Fruit fly (Drosophila melanogaster) whole organism, embryonic: ENCODE data around the gene CG17562.

ENCODE experiments used
- ATbp ChIP-seq: fragments of 200-800 bp; sonication (Bioruptor generic); optimal IDR thresholded peaks from 2 replicates; lab custom pipeline; 2017; ENCODE audit warnings: missing biosample characterization, mild to moderate bottlenecking, missing genetic modification characterization, missing genetic modification reagents
- Aef1 ChIP-seq: fragments of 200-800 bp; sonication (Bioruptor generic); IDR thresholded peaks from 3 replicates; pipeline ENCODE4 v1.3.6; 2022; ENCODE audit warnings: missing biosample characterization, missing genetic modification characterization
- Asciz ChIP-seq: fragments of 200-800 bp; sonication (Bioruptor generic); optimal IDR thresholded peaks from 2 replicates; lab custom pipeline; 2017; ENCODE audit warnings: missing biosample characterization, mild to moderate bottlenecking, missing genetic modification characterization, missing genetic modification reagents
- CG10366 ChIP-seq: fragments of 200-800 bp; sonication (Bioruptor generic); IDR thresholded peaks from 2 replicates; pipeline ENCODE4 v1.3.6; 2022; ENCODE audit warnings: missing biosample characterization, missing genetic modification characterization
- CG13123 ChIP-seq: fragments of 200-800 bp; sonication (Bioruptor generic); optimal IDR thresholded peaks from 2 replicates; lab custom pipeline; 2016; ENCODE audit warnings: missing biosample characterization, missing genetic modification characterization
- CG13894 ChIP-seq: fragments of 200-800 bp; sonication (Bioruptor generic); optimal IDR thresholded peaks from 3 replicates; lab custom pipeline; 2018; ENCODE audit warnings: missing biosample characterization, mild to moderate bottlenecking, missing genetic modification characterization, moderate library complexity
- CG15073 ChIP-seq: fragments of 200-800 bp; sonication (Bioruptor generic); optimal IDR thresholded peaks from 2 replicates; lab custom pipeline; 2016; ENCODE audit warnings: missing biosample characterization, missing genetic modification characterization
- CG16779 ChIP-seq: fragments of 200-800 bp; sonication (Bioruptor generic); IDR thresholded peaks from 2 replicates; pipeline ENCODE4 v1.3.6; 2022; ENCODE audit warnings: missing biosample characterization, missing genetic modification characterization
- CG16815 ChIP-seq: fragments of 200-800 bp; sonication (Bioruptor generic); optimal IDR thresholded peaks from 3 replicates; lab custom pipeline; 2017; ENCODE audit warnings: missing biosample characterization, mild to moderate bottlenecking, missing genetic modification characterization
- CG17361 ChIP-seq: fragments of 200-800 bp; sonication (Bioruptor generic); IDR thresholded peaks from 3 replicates; pipeline ENCODE4 v1.3.6; 2022; ENCODE audit warnings: missing biosample characterization, missing genetic modification characterization
- CG18011 ChIP-seq: fragments of 200-800 bp; sonication (Bioruptor generic); optimal IDR thresholded peaks from 2 replicates; lab custom pipeline; 2017; ENCODE audit warnings: missing biosample characterization, missing genetic modification characterization, mild to moderate bottlenecking, moderate library complexity, missing genotype
- CG30431 ChIP-seq: fragments of 200-800 bp; sonication (Bioruptor generic); optimal IDR thresholded peaks from 2 replicates; lab custom pipeline; 2017; ENCODE audit warnings: missing biosample characterization, missing genetic modification characterization
- CG3847 ChIP-seq: fragments of 200-800 bp; sonication (Bioruptor generic); IDR thresholded peaks from 2 replicates; pipeline ENCODE4 v1.3.6; 2022; ENCODE audit warnings: missing biosample characterization, missing genetic modification characterization
- CG4730 ChIP-seq: fragments of 200-800 bp; sonication (Bioruptor generic); IDR thresholded peaks from 2 replicates; pipeline ENCODE4 v1.3.6; 2022; ENCODE audit warnings: missing biosample characterization, missing genetic modification characterization
- CG6175 ChIP-seq: fragments of 200-800 bp; sonication (Bioruptor generic); IDR thresholded peaks from 3 replicates; pipeline ENCODE4 v1.3.6; 2022; ENCODE audit warnings: missing biosample characterization, missing genetic modification characterization
- CG7357 ChIP-seq: fragments of 200-800 bp; sonication (Bioruptor generic); IDR thresholded peaks from 3 replicates; pipeline ENCODE4 v1.3.6; 2022; ENCODE audit warnings: missing biosample characterization, missing genetic modification characterization
- CG7987 ChIP-seq: fragments of 200-800 bp; sonication (Bioruptor generic); optimal IDR thresholded peaks from 2 replicates; lab custom pipeline; 2018; ENCODE audit warnings: missing biosample characterization, mild to moderate bottlenecking, missing genetic modification characterization, moderate library complexity
- CG8281 ChIP-seq: fragments of 200-800 bp; sonication (Bioruptor generic); optimal IDR thresholded peaks from 2 replicates; lab custom pipeline; 2018; ENCODE audit warnings: missing biosample characterization, mild to moderate bottlenecking, missing genetic modification characterization, moderate library complexity
- CG8478 ChIP-seq: fragments of >200 bp; optimal IDR thresholded peaks from 2 replicates; lab custom pipeline; 2018
- CG8924 ChIP-seq: fragments of 200-800 bp; optimal IDR thresholded peaks from 3 replicates; lab custom pipeline; 2019; ENCODE audit warnings: missing biosample characterization, mild to moderate bottlenecking, missing genetic modification characterization, moderate library complexity
- CoRest ChIP-seq: fragments of 200-800 bp; sonication (Bioruptor generic); optimal IDR thresholded peaks from 3 replicates; lab custom pipeline; 2018; ENCODE audit warnings: missing biosample characterization, mild to moderate bottlenecking, missing genetic modification characterization, moderate library complexity
- Dll ChIP-seq: fragments of 200-800 bp; sonication (Bioruptor generic); IDR thresholded peaks from 4 replicates; pipeline ENCODE4 v1.3.6; 2022; ENCODE audit warnings: missing biosample characterization, missing genetic modification characterization; ENCODE audit not compliant: partially characterized antibody
- Dp ChIP-seq: fragments of 200-800 bp; sonication (Bioruptor generic); optimal IDR thresholded peaks from 2 replicates; lab custom pipeline; 2018; ENCODE audit warnings: missing biosample characterization, mild to moderate bottlenecking, missing genetic modification characterization, moderate library complexity
- Gsc ChIP-seq: fragments of 200-800 bp; sonication (Bioruptor generic); IDR thresholded peaks from 2 replicates; pipeline ENCODE4 v1.3.6; 2022; ENCODE audit warnings: missing biosample characterization, missing genetic modification characterization
- H15 ChIP-seq: fragments of 200-800 bp; sonication (Bioruptor generic); IDR thresholded peaks from 3 replicates; pipeline ENCODE4 v1.3.6; 2022; ENCODE audit warnings: missing biosample characterization, missing genetic modification characterization
- Hand ChIP-seq: fragments of 200-800 bp; sonication (Bioruptor generic); optimal IDR thresholded peaks from 2 replicates; lab custom pipeline; 2017; ENCODE audit warnings: mild to moderate bottlenecking, missing biosample characterization, missing genetic modification reagents, missing genetic modification characterization
- Hr51 ChIP-seq, 2 experiments: fragments of 200-800 bp; sonication (Bioruptor generic); optimal IDR thresholded peaks; 2 replicates in 1 of 2; 3 replicates in 1 of 2; lab custom pipeline; 2016 to 2018; ENCODE audit warnings: missing biosample characterization in 2 of 2, missing genetic modification characterization in 2 of 2, mild to moderate bottlenecking in 1 of 2, moderate library complexity in 1 of 2
- MESR4 ChIP-seq: fragments of 200-800 bp; sonication (Bioruptor generic); optimal IDR thresholded peaks from 2 replicates; lab custom pipeline; 2018; ENCODE audit warnings: missing biosample characterization, mild to moderate bottlenecking, missing genetic modification characterization, moderate library complexity
- Max ChIP-seq: fragments of 200-800 bp; sonication (Bioruptor generic); optimal IDR thresholded peaks from 2 replicates; lab custom pipeline; 2016; ENCODE audit warnings: missing biosample characterization, mild to moderate bottlenecking, missing genetic modification characterization
- Meics ChIP-seq: fragments of 200-800 bp; sonication (Bioruptor generic); optimal IDR thresholded peaks from 2 replicates; lab custom pipeline; 2017; ENCODE audit warnings: missing biosample characterization, mild to moderate bottlenecking, missing genetic modification characterization
- NC2α ChIP-seq: fragments of 200-800 bp; sonication (Bioruptor generic); optimal IDR thresholded peaks from 2 replicates; lab custom pipeline; 2016; ENCODE audit warnings: missing biosample characterization, missing genetic modification characterization
- Opbp ChIP-seq: fragments of 200-800 bp; sonication (Bioruptor generic); IDR thresholded peaks from 3 replicates; pipeline ENCODE4 v1.3.6; 2022; ENCODE audit warnings: missing biosample characterization, missing genetic modification characterization; ENCODE audit not compliant: partially characterized antibody
- Rx ChIP-seq: fragments of 200-800 bp; sonication (Bioruptor generic); IDR thresholded peaks from 2 replicates; pipeline ENCODE4 v1.3.6; 2022; ENCODE audit warnings: missing biosample characterization, missing genetic modification characterization
- Sox100B ChIP-seq: fragments of 200-800 bp; sonication (Bioruptor generic); optimal IDR thresholded peaks from 3 replicates; lab custom pipeline; 2018; ENCODE audit warnings: missing biosample characterization, mild to moderate bottlenecking, missing genetic modification characterization
- Trl ChIP-seq, 3 experiments: fragments of >200 bp in 2 of 3; fragments of 200-800 bp in 1 of 3; sonication (Bioruptor generic) in 1 of 3; optimal IDR thresholded peaks; 2 replicates in 1 of 3; 3 replicates in 2 of 3; lab custom pipeline; 2016 to 2017; ENCODE audit warnings: missing biosample characterization in 1 of 3, missing genetic modification characterization in 1 of 3
- dati ChIP-seq: fragments of 200-800 bp; sonication (Bioruptor generic); IDR thresholded peaks from 2 replicates; pipeline ENCODE4 v1.3.6; 2022; ENCODE audit warnings: missing biosample characterization, missing genetic modification characterization
- disco-r ChIP-seq: fragments of 200-800 bp; sonication (Bioruptor generic); optimal IDR thresholded peaks from 2 replicates; lab custom pipeline; 2016; ENCODE audit warnings: missing biosample characterization, missing genetic modification characterization
- emc ChIP-seq: fragments of 200-800 bp; sonication (Bioruptor generic); optimal IDR thresholded peaks from 2 replicates; lab custom pipeline; 2016; ENCODE audit warnings: missing biosample characterization, missing genetic modification characterization
- ewg ChIP-seq: fragments of 200-800 bp; sonication (Bioruptor generic); optimal IDR thresholded peaks from 3 replicates; lab custom pipeline; 2017; ENCODE audit warnings: mild to moderate bottlenecking, missing biosample characterization, missing genetic modification reagents, missing genetic modification characterization
- grau ChIP-seq: fragments of 200-800 bp; optimal IDR thresholded peaks from 3 replicates; lab custom pipeline; 2019; ENCODE audit warnings: missing biosample characterization, mild to moderate bottlenecking, missing genetic modification characterization, moderate library complexity
- lbe ChIP-seq: fragments of 200-800 bp; sonication (Bioruptor generic); optimal IDR thresholded peaks from 2 replicates; lab custom pipeline; 2016; ENCODE audit warnings: missing biosample characterization, mild to moderate bottlenecking, missing genetic modification characterization
- lmd ChIP-seq: fragments of 200-800 bp; sonication (Bioruptor generic); IDR thresholded peaks from 2 replicates; pipeline ENCODE4 v1.3.6; 2022; ENCODE audit warnings: missing biosample characterization, missing genetic modification characterization
- luna ChIP-seq: fragments of 200-800 bp; sonication (Bioruptor generic); optimal IDR thresholded peaks from 2 replicates; lab custom pipeline; 2016; ENCODE audit warnings: missing biosample characterization, missing genetic modification characterization
- mirr ChIP-seq: fragments of 200-800 bp; sonication (Bioruptor generic); optimal IDR thresholded peaks from 3 replicates; lab custom pipeline; 2018; ENCODE audit warnings: missing biosample characterization, mild to moderate bottlenecking, missing genetic modification characterization
- pzg ChIP-seq: fragments of 200-800 bp; sonication (Bioruptor generic); optimal IDR thresholded peaks from 3 replicates; lab custom pipeline; 2018; ENCODE audit warnings: missing biosample characterization, mild to moderate bottlenecking, missing genetic modification characterization, moderate library complexity
- shn ChIP-seq: fragments of 200-800 bp; sonication (Bioruptor generic); optimal IDR thresholded peaks from 3 replicates; lab custom pipeline; 2016; ENCODE audit warnings: missing biosample characterization, missing genetic modification characterization
- sisA ChIP-seq: fragments of 200-800 bp; sonication (Bioruptor generic); IDR thresholded peaks from 2 replicates; pipeline ENCODE4 v1.3.6; 2022; ENCODE audit warnings: missing biosample characterization, missing genetic modification characterization
- slou ChIP-seq: fragments of 200-800 bp; sonication (Bioruptor generic); optimal IDR thresholded peaks from 3 replicates; lab custom pipeline; 2016; ENCODE audit warnings: missing biosample characterization, missing genetic modification characterization
- tna ChIP-seq: fragments of 200-800 bp; sonication (Bioruptor generic); IDR thresholded peaks from 2 replicates; pipeline ENCODE4 v1.3.6; 2022; ENCODE audit warnings: missing biosample characterization, missing genetic modification characterization; ENCODE audit not compliant: partially characterized antibody
- toy ChIP-seq: fragments of 200-800 bp; sonication (Bioruptor generic); IDR thresholded peaks from 2 replicates; pipeline ENCODE4 v1.3.6; 2022; ENCODE audit warnings: missing biosample characterization, missing genetic modification characterization
- tup ChIP-seq: fragments of 200-800 bp; sonication (Bioruptor generic); optimal IDR thresholded peaks from 2 replicates; lab custom pipeline; 2016; ENCODE audit warnings: missing biosample characterization, mild to moderate bottlenecking, missing genetic modification characterization, moderate library complexity
- vvl ChIP-seq: fragments of 200-800 bp; sonication (Bioruptor generic); IDR thresholded peaks from 2 replicates; pipeline ENCODE4 v1.3.6; 2022; ENCODE audit warnings: missing biosample characterization, missing genetic modification characterization

The CG17562 gene

dm6 chr3R:16647716-16648016, 32.6 kb downstream of the CG17562 start (continued):
- TF ChIP-seq Gsc (GFP tag; lab: Robert Waterston, UW) (no peak), Hand (no peak), luna (no peak), tna (no peak), mirr (GFP tag; lab: Kevin White, UChicago) (peak; percentile 2), Aef1 (GFP tag; lab: Robert Waterston, UW) (no peak), Trl (optimal IDR thresholded peaks at IDR 0.05; lab: Kevin White, UChicago) (peak in 1 of 2 experiments; percentile 24), Trl (GFP tag; optimal IDR thresholded peaks at IDR 0.05; lab: Kevin White, UChicago) (no peak), Asciz (GFP tag; lab: Kevin White, UChicago) (no peak), NC2α (GFP tag; lab: Kevin White, UChicago) (no peak), Max (GFP tag; lab: Kevin White, UChicago) (no peak), CG7357 (GFP tag; lab: Robert Waterston, UW) (no peak), H15 (no peak), CG18011 (GFP tag; lab: Kevin White, UChicago) (no peak), CG17361 (no peak), Dll (GFP tag; lab: Robert Waterston, UW) (no peak; the same call in 3 of the 4 replicates), grau (tag; lab: Kevin White, UChicago) (no peak), CG8281 (tag; lab: Kevin White, UChicago) (no peak), shn (GFP tag; lab: Kevin White, UChicago) (no peak), vvl (no peak), Meics (GFP tag; lab: Kevin White, UChicago) (no peak), toy (GFP tag; lab: Robert Waterston, UW) (no peak), lbe (GFP tag; lab: Kevin White, UChicago) (no peak), Dp (GFP tag; lab: Kevin White, UChicago) (peak; percentile 39), tup (GFP tag; lab: Kevin White, UChicago) (no peak), CG16815 (GFP tag; lab: Kevin White, UChicago) (no peak), emc (GFP tag; lab: Kevin White, UChicago) (no peak), CG6175 (GFP tag; lab: Robert Waterston, UW) (no peak), Rx (GFP tag; lab: Robert Waterston, UW) (no peak), MESR4 (GFP tag; lab: Kevin White, UChicago) (peak; percentile 89), pzg (GFP tag; lab: Kevin White, UChicago) (peak; percentile 1), Opbp (no peak), CG3847 (no peak), dati (GFP tag; lab: Robert Waterston, UW) (no peak), slou (no peak), CG7987 (GFP tag; lab: Kevin White, UChicago) (no peak), CoRest (tag; lab: Kevin White, UChicago) (no peak), lmd (no peak), CG30431 (no peak), Hr51 (GFP tag; optimal IDR thresholded peaks at IDR 0.05; lab: Kevin White, UChicago) (no peak), CG8478 (lab: Kevin White, UChicago) (no peak), ATbp (no peak), CG10366 (GFP tag; lab: Robert Waterston, UW) (no peak), sisA (GFP tag; lab: Robert Waterston, UW) (no peak), CG8924 (tag; lab: Kevin White, UChicago) (no peak), CG4730 (no peak), CG16779 (GFP tag; lab: Robert Waterston, UW) (no peak), CG13123 (no peak), Sox100B (GFP tag; lab: Kevin White, UChicago) (no peak), ewg (GFP tag; lab: Kevin White, UChicago) (no peak), disco-r (GFP tag; lab: Kevin White, UChicago) (no peak), CG13894 (tag; lab: Kevin White, UChicago) (no peak), CG15073 (GFP tag; lab: Kevin White, UChicago) (no peak)
